Worm (Caenorhabditis elegans) whole organism, dauer: ENCODE measurements around the gene metl-6.

Source experiments
- unc-62 ChIP-seq: sonication (generic microtip); optimal IDR thresholded peaks from 2 replicates; lab custom pipeline; 2017; ENCODE audit warnings: missing biosample characterization, missing genetic modification reagents, missing genetic modification characterization

metl-6 gene

DNA sequence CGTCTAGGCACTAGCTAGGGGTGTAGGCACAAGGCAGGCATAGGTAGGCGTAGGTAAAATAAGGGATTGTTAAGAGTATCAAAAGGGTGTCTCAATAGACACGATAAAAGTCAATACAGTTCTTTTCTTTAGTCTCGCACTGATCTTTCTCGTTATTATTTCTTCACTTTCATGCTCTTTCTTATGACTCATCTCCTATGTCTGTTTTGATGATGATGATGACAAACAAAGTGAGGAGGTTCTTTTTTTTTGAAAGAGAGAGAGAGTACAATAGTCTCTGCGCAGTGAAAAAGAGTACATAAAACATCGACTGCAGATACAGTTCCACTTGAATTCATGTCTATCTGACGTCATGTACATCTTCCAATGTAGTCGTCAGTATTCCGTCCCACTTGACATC, 31.6 kb downstream of the metl-6 start:
- no peak for TF ChIP-seq unc-62 (GFP tag; lab: Kevin White, UChicago)

ce11 chrIII:3887586-3887985, 33.9 kb downstream of the metl-6 start:
- no peak for TF ChIP-seq unc-62 (GFP tag; lab: Kevin White, UChicago)

ce11 chrIII:3883146-3883545, 38.4 kb downstream of the metl-6 start:
- TF ChIP-seq unc-62 (GFP tag; lab: Kevin White, UChicago) = no peak

DNA sequence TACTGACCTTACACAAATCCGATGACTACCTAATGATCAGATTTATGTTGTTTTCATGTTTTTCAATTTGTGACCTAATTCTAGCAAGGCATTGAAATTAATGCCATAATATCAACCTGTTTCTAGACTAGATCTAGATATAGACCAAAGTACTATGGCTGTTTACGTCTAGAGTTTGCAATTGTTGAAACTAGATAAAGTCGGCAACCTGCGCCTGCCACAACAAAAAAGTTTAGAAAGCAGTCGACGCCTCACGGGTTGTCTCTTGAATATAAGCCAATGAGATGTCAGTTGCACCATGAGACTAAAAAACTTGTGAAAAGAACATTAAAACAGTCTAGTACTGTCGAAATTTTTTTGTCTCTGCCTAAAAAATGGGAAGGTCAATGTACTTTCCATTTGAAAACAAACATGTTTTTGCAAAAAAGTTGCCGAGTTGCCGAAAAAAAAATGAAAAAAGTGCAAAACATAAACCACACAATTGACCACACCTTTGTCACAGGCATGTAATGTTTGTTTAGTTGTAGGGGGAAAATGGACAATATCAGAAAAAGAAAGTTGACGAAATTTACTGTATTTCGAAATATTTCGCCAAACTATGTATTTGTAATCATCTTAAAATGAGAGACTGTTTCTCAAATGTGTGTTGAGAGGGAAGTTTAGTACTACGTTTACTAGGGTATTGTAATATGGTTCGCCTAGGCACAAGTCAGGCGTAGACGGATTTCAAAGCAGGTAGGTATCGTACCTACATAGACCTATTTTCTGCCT, 42.3 kb downstream of the metl-6 start:
- no peak for TF ChIP-seq unc-62 (GFP tag; lab: Kevin White, UChicago)

ce11 chrIII:3876197-3876897, 45.2 kb downstream of the metl-6 start:
- TF ChIP-seq unc-62 (GFP tag; lab: Kevin White, UChicago) = no peak

DNA sequence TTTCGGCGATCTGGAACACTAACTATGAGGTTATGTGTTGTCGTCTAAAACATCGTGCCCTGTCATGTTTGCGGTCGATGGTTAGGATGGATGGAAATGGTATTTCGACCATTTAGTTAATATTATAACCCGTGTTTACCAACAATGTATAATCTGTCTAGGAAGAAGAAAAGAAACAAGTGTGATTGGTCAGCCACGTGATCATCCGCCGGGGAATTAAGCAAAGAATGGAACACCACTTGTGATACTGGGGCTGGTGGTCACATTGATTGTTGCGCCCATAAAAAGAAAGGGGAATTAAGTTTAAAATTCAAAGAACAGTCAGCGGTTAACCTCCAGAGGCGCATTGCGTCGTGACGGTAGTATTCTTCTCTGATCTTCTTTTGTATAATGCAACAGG, 45.9 kb downstream of the metl-6 start:
- TF ChIP-seq unc-62 (GFP tag; lab: Kevin White, UChicago) = no peak

- no peak for TF ChIP-seq unc-62 (GFP tag; lab: Kevin White, UChicago)
Measured at ce11 chrIII:3874895-3875294, 46.6 kb downstream of the metl-6 start.

DNA sequence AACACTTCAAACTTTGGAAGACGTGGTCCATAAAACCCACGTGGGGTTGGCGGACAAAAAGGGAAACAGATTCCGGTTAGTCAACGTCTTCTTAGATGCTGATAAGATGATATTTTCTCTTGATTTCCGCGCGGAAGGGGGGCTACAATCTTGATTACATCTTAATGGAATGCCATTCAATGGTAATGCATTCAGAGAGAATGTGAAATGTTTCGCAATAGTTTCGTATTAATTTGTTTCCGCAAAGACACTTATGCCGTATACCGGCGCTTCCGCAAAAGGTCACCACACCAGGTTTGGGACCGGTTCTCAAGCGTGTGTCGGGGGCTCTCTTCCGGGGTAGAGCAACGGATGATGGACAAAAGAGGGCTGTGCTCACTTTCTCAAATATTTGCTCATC, 47.0 kb downstream of the metl-6 start:
- no peak for TF ChIP-seq unc-62 (GFP tag; lab: Kevin White, UChicago)

DNA sequence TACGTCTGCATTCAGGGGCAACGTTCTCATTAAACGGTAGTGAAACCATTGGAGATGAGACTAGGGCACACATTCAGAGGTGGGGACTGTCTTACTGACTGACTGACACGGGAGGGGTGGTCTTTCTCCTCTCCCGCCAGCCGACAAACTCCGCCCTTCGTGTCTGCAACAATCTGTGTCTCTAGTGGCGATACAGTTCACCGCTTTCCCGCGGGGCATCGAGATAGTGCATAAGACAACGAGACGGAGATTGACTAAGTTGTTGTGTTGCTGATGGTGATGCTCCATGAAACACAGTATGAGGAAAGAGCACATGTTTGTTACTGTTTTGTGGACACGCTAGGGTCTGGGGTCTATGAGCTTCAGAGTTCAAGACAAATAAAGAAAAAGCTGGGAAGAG, 48.1 kb downstream of the metl-6 start:
- TF ChIP-seq unc-62 (GFP tag; lab: Kevin White, UChicago) = no peak

DNA sequence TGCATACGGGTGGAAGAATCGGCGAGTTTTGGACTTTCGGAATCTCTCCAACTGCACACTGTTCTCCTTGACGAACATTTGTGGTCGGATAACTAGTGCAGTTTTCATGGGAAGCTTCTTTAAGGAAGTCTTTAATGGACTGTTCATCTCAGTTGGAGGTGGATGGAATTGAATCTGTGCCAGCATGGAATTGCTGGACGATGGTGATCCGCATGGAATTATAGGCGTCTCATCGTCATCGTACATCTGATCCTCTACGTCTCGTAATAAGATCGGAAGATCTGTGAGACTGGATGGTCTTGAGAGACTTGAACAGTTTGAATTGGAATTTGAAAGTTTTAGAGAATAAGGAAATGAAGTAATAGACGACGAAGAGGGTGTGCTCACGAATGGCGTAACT, 48.5 kb downstream of the metl-6 start:
- TF ChIP-seq unc-62 (GFP tag; lab: Kevin White, UChicago) = no peak

DNA sequence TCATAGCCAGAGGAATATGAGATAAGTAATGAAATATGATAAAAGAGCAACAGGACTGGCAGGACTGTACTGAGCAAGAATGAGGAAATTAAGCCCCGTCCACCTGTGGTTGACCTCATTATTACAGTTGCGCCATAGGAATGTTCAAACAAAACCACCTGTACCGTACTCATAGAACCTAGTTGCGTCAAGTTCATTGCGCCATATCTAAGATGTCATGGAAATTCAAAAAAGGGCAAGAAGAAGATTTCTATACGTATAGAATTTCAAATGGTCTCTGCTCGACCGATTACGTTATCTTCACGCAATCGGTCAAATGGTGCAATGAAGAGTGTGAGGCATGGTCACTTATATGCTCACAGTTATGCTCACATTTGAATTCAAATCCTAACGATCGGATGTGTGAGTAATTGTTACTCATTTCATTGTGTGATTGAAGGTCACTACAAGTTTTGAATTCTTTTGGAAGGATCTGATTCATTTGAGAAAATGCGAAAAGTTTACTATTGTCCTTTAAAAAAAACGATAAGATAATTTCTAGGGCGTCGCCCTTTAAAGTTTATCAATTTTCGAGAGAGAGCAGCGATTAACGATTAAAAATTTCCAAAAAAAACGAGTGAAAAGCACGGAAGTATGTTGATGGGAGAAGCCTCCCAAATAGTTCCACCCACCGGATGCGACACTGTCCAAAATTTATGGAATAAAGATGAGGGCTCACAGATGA, 49.6 kb downstream of the metl-6 start:
- TF ChIP-seq unc-62 (GFP tag; lab: Kevin White, UChicago) = no peak
